Worm (Caenorhabditis elegans) whole organism, L4 larva: ENCODE results near the gene rde-12.
A peak's percentile ranks its signal among the peaks of the same experiment; 100 is the strongest.

Experiments
- D1046.2 ChIP-seq: fragments of 200-800 bp; sonication (Bioruptor generic); IDR thresholded peaks from 2 replicates; pipeline ENCODE4 v1.3.6; 2022; ENCODE audit warnings: missing genetic modification characterization, missing compliant biosample characterization
- F10B5.3 ChIP-seq: sonication (generic microtip); optimal IDR thresholded peaks from 2 replicates; lab custom pipeline; 2016; ENCODE audit warnings: mild to moderate bottlenecking, missing genetic modification characterization, missing compliant biosample characterization
- F44E2.7 ChIP-seq: fragments of 200-800 bp; sonication (Bioruptor generic); IDR thresholded peaks from 2 replicates; pipeline ENCODE4 v2.1.2; 2022; ENCODE audit warnings: missing genetic modification characterization, missing compliant biosample characterization
- R02D3.7 ChIP-seq: fragments of 150-350 bp; sonication (generic microtip); optimal IDR thresholded peaks from 3 replicates; lab custom pipeline; 2014; ENCODE audit warnings: missing biosample characterization, missing genetic modification characterization
- T20F7.1 ChIP-seq: fragments of 200-800 bp; sonication (Bioruptor generic); optimal IDR thresholded peaks from 2 replicates; lab custom pipeline; 2018; ENCODE audit warnings: mild to moderate bottlenecking, missing genetic modification characterization, missing compliant biosample characterization
- T26A8.4 ChIP-seq: fragments of 200-800 bp; sonication (Bioruptor generic); IDR thresholded peaks from 2 replicates; pipeline ENCODE4 v1.3.6; 2022; ENCODE audit warnings: missing genetic modification characterization, missing compliant biosample characterization
- Y48G9A.11 ChIP-seq: fragments of 200-800 bp; sonication (Bioruptor generic); IDR thresholded peaks from 2 replicates; pipeline ENCODE4 v1.3.6; 2022; ENCODE audit warnings: missing genetic modification reagents, missing genetic modification characterization, missing compliant biosample characterization
- Y75B8A.6 ChIP-seq: fragments of 200-800 bp; sonication (Bioruptor generic); IDR thresholded peaks from 2 replicates; pipeline ENCODE4 v1.3.6; 2022; ENCODE audit warnings: missing genetic modification reagents, missing genetic modification characterization, missing compliant biosample characterization
- ZK337.2 ChIP-seq: fragments of 200-800 bp; sonication (Bioruptor generic); IDR thresholded peaks from 2 replicates; pipeline ENCODE4 v1.3.6; 2022; ENCODE audit warnings: missing genetic modification reagents, missing genetic modification characterization, missing compliant biosample characterization
- aha-1 ChIP-seq: fragments of 150-350 bp; peaks from one replicate; lab custom pipeline; 2014; ENCODE audit warnings: missing biosample characterization, missing genetic modification characterization
- ama-1 ChIP-seq: fragments of 150-350 bp; optimal IDR thresholded peaks from 2 replicates; lab custom pipeline; 2014; ENCODE audit warnings: inconsistent platforms, mixed read lengths
- ceh-44 ChIP-seq: fragments of 200-800 bp; sonication (Bioruptor generic); IDR thresholded peaks from 2 replicates; pipeline ENCODE4 v1.3.6; 2022; ENCODE audit warnings: missing genetic modification reagents, missing genetic modification characterization, missing compliant biosample characterization
- ceh-82 ChIP-seq: sonication (generic microtip); optimal IDR thresholded peaks from 2 replicates; lab custom pipeline; 2017; ENCODE audit warnings: missing biosample characterization, missing genetic modification characterization
- ces-1 ChIP-seq: fragments of 150-350 bp; sonication (generic microtip); optimal IDR thresholded peaks from 4 replicates; lab custom pipeline; 2014; ENCODE audit warnings: missing biosample characterization, missing genetic modification reagents, missing genetic modification characterization
- cey-2 ChIP-seq: sonication (generic microtip); optimal IDR thresholded peaks from 3 replicates; lab custom pipeline; 2017; ENCODE audit warnings: missing genetic modification characterization, mild to moderate bottlenecking, missing compliant biosample characterization, antibody characterized with exemption, borderline replicate concordance; ENCODE audit not compliant: insufficient read depth
- dpl-1 ChIP-seq: fragments of 150-350 bp; optimal IDR thresholded peaks from 2 replicates; lab custom pipeline; 2014; ENCODE audit warnings: missing biosample characterization, missing genetic modification reagents, missing genetic modification characterization
- egl-27 ChIP-seq: sonication (generic microtip); optimal IDR thresholded peaks from 3 replicates; lab custom pipeline; 2017; ENCODE audit warnings: missing biosample characterization, missing genetic modification reagents, missing genetic modification characterization
- egl-43 ChIP-seq: fragments of 200-800 bp; sonication (Bioruptor generic); IDR thresholded peaks from 2 replicates; pipeline ENCODE4 v1.3.6; 2022; ENCODE audit warnings: missing genetic modification reagents, missing genetic modification characterization, missing compliant biosample characterization
- gei-8 ChIP-seq: fragments of 200-800 bp; sonication (Bioruptor generic); optimal IDR thresholded peaks from 2 replicates; lab custom pipeline; 2018; ENCODE audit warnings: mild to moderate bottlenecking, missing genetic modification characterization, missing compliant biosample characterization
- hif-1 ChIP-seq, 2 experiments: sonication (generic microtip); optimal IDR thresholded peaks; 2 replicates each; lab custom pipeline; 2016 to 2017; ENCODE audit warnings: missing compliant biosample characterization in 2 of 2, missing genetic modification characterization in 2 of 2, missing genetic modification reagents in 2 of 2, missing genotype in 2 of 2, mild to moderate bottlenecking in 1 of 2
- hlh-30 ChIP-seq: sonication (generic microtip); optimal IDR thresholded peaks from 2 replicates; lab custom pipeline; 2017; ENCODE audit warnings: antibody characterized with exemption, mild to moderate bottlenecking, missing genetic modification characterization, missing compliant biosample characterization; ENCODE audit not compliant: insufficient read depth
- lin-13 ChIP-seq: fragments of 150-350 bp; optimal IDR thresholded peaks from 2 replicates; lab custom pipeline; 2014; ENCODE audit warnings: missing biosample characterization, missing genetic modification reagents, missing genetic modification characterization
- lin-29 ChIP-seq: fragments of 200-800 bp; sonication (Bioruptor generic); IDR thresholded peaks from 2 replicates; pipeline ENCODE4 v1.3.6; 2022; ENCODE audit warnings: missing genetic modification reagents, missing genetic modification characterization, missing compliant biosample characterization
- lin-38 ChIP-seq: fragments of 200-800 bp; sonication (Bioruptor generic); IDR thresholded peaks from 2 replicates; pipeline ENCODE4 v1.3.6; 2022; ENCODE audit warnings: missing genetic modification reagents, missing genetic modification characterization, missing compliant biosample characterization
- lsy-2 ChIP-seq, 2 experiments: fragments of 150-350 bp in 1 of 2; sonication (generic microtip) in 1 of 2; optimal IDR thresholded peaks; 2 replicates each; lab custom pipeline; 2014 to 2017; ENCODE audit warnings: missing biosample characterization in 2 of 2, missing genetic modification characterization in 2 of 2
- madf-5 ChIP-seq, 2 experiments: fragments of 200-800 bp; sonication (Bioruptor generic); IDR thresholded peaks; 2 replicates each; pipeline ENCODE4 v1.3.6; 2022; ENCODE audit warnings: missing compliant biosample characterization in 2 of 2, missing genetic modification characterization in 2 of 2
- mes-2 ChIP-seq: sonication (generic microtip); optimal IDR thresholded peaks from 2 replicates; lab custom pipeline; 2016; ENCODE audit warnings: missing genotype, mild to moderate bottlenecking, missing genetic modification characterization, missing compliant biosample characterization; ENCODE audit not compliant: poor library complexity, severe bottlenecking
- mxl-2 ChIP-seq: fragments of 200-800 bp; sonication (Bioruptor generic); conservative IDR thresholded peaks from 2 replicates; pipeline ENCODE4 v1.3.6; 2022; ENCODE audit warnings: missing genetic modification reagents, missing genetic modification characterization, missing compliant biosample characterization
- mxl-3 ChIP-seq: fragments of 200-800 bp; sonication (Bioruptor generic); optimal IDR thresholded peaks from 2 replicates; lab custom pipeline; 2018; ENCODE audit warnings: mild to moderate bottlenecking, missing genetic modification characterization, missing compliant biosample characterization
- nhr-11 ChIP-seq: fragments of 150-350 bp; optimal IDR thresholded peaks from 2 replicates; lab custom pipeline; 2014; ENCODE audit warnings: missing biosample characterization, missing genetic modification characterization
- nhr-111 ChIP-seq: fragments of 200-800 bp; sonication (Bioruptor generic); optimal IDR thresholded peaks from 2 replicates; lab custom pipeline; 2018; ENCODE audit warnings: mild to moderate bottlenecking, missing genetic modification characterization, missing compliant biosample characterization
- nhr-77 ChIP-seq: fragments of 150-350 bp; optimal IDR thresholded peaks from 2 replicates; lab custom pipeline; 2014; ENCODE audit warnings: missing biosample characterization, missing genetic modification characterization
- pha-4 ChIP-seq, 2 experiments: fragments of 150-350 bp in 1 of 2; fragments of 200-800 bp in 1 of 2; sonication (Bioruptor generic) in 1 of 2; IDR thresholded peaks in 1 of 2; optimal IDR thresholded peaks in 1 of 2; 2 replicates each; pipeline versions ENCODE4 v1.3.6 to Lab custom; 2014 to 2022; ENCODE audit warnings: missing genetic modification characterization in 2 of 2, missing genetic modification reagents in 2 of 2, missing biosample characterization in 1 of 2, missing compliant biosample characterization in 1 of 2
- rbr-2 ChIP-seq: sonication (generic microtip); optimal IDR thresholded peaks from 2 replicates; lab custom pipeline; 2016; ENCODE audit warnings: missing genotype, missing genetic modification characterization, missing compliant biosample characterization
- snpc-4 ChIP-seq: fragments of 150-350 bp; optimal IDR thresholded peaks from 2 replicates; lab custom pipeline; 2014; ENCODE audit warnings: missing biosample characterization, missing genetic modification characterization
- spr-3 ChIP-seq: fragments of 200-800 bp; sonication (Bioruptor generic); optimal IDR thresholded peaks from 2 replicates; lab custom pipeline; 2018; ENCODE audit warnings: mild to moderate bottlenecking, missing genetic modification characterization, missing compliant biosample characterization
- unc-130 ChIP-seq: sonication (generic microtip); optimal IDR thresholded peaks from 2 replicates; lab custom pipeline; 2016; ENCODE audit warnings: missing genetic modification reagents, missing genetic modification characterization, missing compliant biosample characterization
- unc-62 ChIP-seq, 3 experiments: fragments of 150-350 bp in 1 of 3; sonication (generic microtip); optimal IDR thresholded peaks in 2 of 3; peaks in 1 of 3; 1 replicate in 1 of 3; 2 replicates in 2 of 3; lab custom pipeline; 2014 to 2017; ENCODE audit warnings: missing biosample characterization in 3 of 3, missing genetic modification characterization in 3 of 3, missing genetic modification reagents in 3 of 3, missing genotype in 1 of 3
- zfp-2 ChIP-seq: sonication (generic microtip); optimal IDR thresholded peaks from 2 replicates; lab custom pipeline; 2016; ENCODE audit warnings: mild to moderate bottlenecking, missing genetic modification characterization, missing compliant biosample characterization
- zip-2 ChIP-seq: fragments of 150-350 bp; optimal IDR thresholded peaks from 2 replicates; lab custom pipeline; 2014; ENCODE audit warnings: missing biosample characterization, missing genetic modification characterization
- ztf-7 ChIP-seq: fragments of 150-350 bp; optimal IDR thresholded peaks from 2 replicates; lab custom pipeline; 2014; ENCODE audit warnings: missing biosample characterization, missing genetic modification characterization

Gene rde-12

ce11 chrV:13625517-13626097, 39.6 kb upstream of the rde-12 start, which contains the start of the genes nduv-2 and F53F4.12:
nduv-2 (minus strand) TSS chrV:13625567.
F53F4.12 (plus strand) TSS chrV:13626047.
- TF ChIP-seq pha-4 (GFP tag; IDR thresholded peaks at IDR 0.05; lab: Robert Waterston, UW) (no peak), pha-4 (tag; optimal IDR thresholded peaks at IDR 0.05; lab: Kevin White, UChicago) (no peak), gei-8 (no peak), egl-43 (GFP tag; lab: Robert Waterston, UW) (no peak), T20F7.1 (GFP tag; lab: Kevin White, UChicago) (peak; percentile 90), Y48G9A.11 (GFP tag; lab: Robert Waterston, UW) (peak; percentile 71), snpc-4 (no peak), nhr-77 (tag; lab: Kevin White, UChicago) (no peak), nhr-111 (no peak), lin-38 (GFP tag; lab: Robert Waterston, UW) (0 out of 2 replicates have a peak, but pooled peaks have one; percentile 25), ceh-44 (GFP tag; lab: Robert Waterston, UW) (no peak), aha-1 (peak; percentile 61), mxl-2 (GFP tag; lab: Robert Waterston, UW) (no peak), hif-1 (tag; optimal IDR thresholded peaks at IDR 0.05; lab: Kevin White, UChicago) (peak in 1 of 2 experiments; percentile 13), egl-27 (tag; lab: Kevin White, UChicago) (no peak), dpl-1 (GFP tag; lab: Kevin White, UChicago) (peak; percentile 3), mes-2 (peak; percentile 72), mxl-3 (GFP tag; lab: Kevin White, UChicago) (no peak), rbr-2 (tag; lab: Kevin White, UChicago) (no peak), lsy-2 (tag; optimal IDR thresholded peaks at IDR 0.05; lab: Kevin White, UChicago) (no peak), zip-2 (tag; lab: Kevin White, UChicago) (no peak), R02D3.7 (tag; lab: Kevin White, UChicago) (peak; percentile 39), ama-1 (no peak), ztf-7 (tag; lab: Kevin White, UChicago) (no peak), T26A8.4 (GFP tag; lab: Robert Waterston, UW) (no peak), nhr-11 (tag; lab: Kevin White, UChicago) (no peak), cey-2 (no peak), hlh-30 (tag; lab: Kevin White, UChicago) (no peak), ZK337.2 (GFP tag; lab: Robert Waterston, UW) (no peak), lin-13 (GFP tag; lab: Kevin White, UChicago) (no peak), spr-3 (GFP tag; lab: Kevin White, UChicago) (no peak), unc-130 (GFP tag; lab: Kevin White, UChicago) (peak; percentile 10)
- TF ChIP-seq, all 104 proteins: peak for 9

ce11 chrV:13627103-13627623, 38.0 kb upstream of the rde-12 start, which contains the start of gene sde-2:
sde-2 (plus strand) TSS chrV:13627573.
- TF ChIP-seq egl-27 (tag; lab: Kevin White, UChicago) (no peak), unc-130 (GFP tag; lab: Kevin White, UChicago) (no peak), ceh-82 (no peak), ces-1 (peak; percentile 45), F44E2.7 (GFP tag; lab: Robert Waterston, UW) (no peak), F10B5.3 (tag; lab: Kevin White, UChicago) (no peak), zfp-2 (tag; lab: Kevin White, UChicago) (no peak), D1046.2 (no peak), unc-62 (GFP tag; optimal IDR thresholded peaks at IDR 0.05 in 1 of 2; lab: Kevin White, UChicago) (peak in 1 of 2 experiments; percentile 53), unc-62 (tag; optimal IDR thresholded peaks at IDR 0.05; lab: Kevin White, UChicago) (no peak), lin-29 (no peak), Y75B8A.6 (GFP tag; lab: Robert Waterston, UW) (no peak), madf-5 (GFP tag; IDR thresholded peaks at IDR 0.05; lab: Robert Waterston, UW) (no peak), hlh-30 (tag; lab: Kevin White, UChicago) (peak; percentile 57)
- TF ChIP-seq, all 104 proteins: peak for 3
